Fruit fly (Drosophila melanogaster): ENCODE measurements around the gene CG17260.

CG17260 gene

DNA sequence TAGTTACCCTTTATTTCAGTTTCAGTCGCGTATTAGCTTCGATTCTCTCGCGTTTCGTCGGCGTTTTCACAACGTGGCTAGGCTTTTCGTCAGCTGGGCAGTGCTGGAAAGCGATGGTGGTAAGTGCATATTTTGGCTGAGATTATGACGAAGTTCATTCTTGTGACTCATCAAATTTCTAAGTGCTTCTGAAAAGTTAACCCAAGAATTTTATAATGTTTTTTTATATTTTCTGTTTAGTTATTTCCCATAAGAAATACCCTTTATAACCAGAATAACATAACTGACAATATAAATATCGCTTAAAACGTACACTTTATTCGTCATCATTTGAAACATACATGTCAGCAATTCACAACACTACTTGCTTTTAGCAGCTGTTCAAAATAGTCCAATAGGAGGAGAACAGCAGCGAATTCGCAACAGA lies at the start of gene CG17260, which contains the start of gene SerRS (continued):
- TF ChIP-seq Kr (GFP tag; optimal IDR thresholded peaks at IDR 0.05) (no peak), al (GFP tag; IDR thresholded peaks at IDR 0.05) (peak; percentile 95), Sox102F (GFP tag; optimal IDR thresholded peaks at IDR 0.05) (peak; percentile 93), CG9437 (GFP tag; optimal IDR thresholded peaks at IDR 0.05) (peak; percentile 87), CG13287 (GFP tag; IDR thresholded peaks at IDR 0.05; ENCODE audit: partially characterized antibody) (peak; percentile 64), CG17361 (GFP tag; IDR thresholded peaks at IDR 0.05) (peak; percentile 96), CG4820 (GFP tag; optimal IDR thresholded peaks at IDR 0.05) (peak; percentile 88), ato (GFP tag; IDR thresholded peaks at IDR 0.05; ENCODE audit: partially characterized antibody) (no peak), tll (GFP tag; optimal IDR thresholded peaks at IDR 0.05) (peak; percentile 34 to 49), CG14441 (GFP tag; IDR thresholded peaks at IDR 0.05) (peak; percentile 93), CG11560 (tag; IDR thresholded peaks at IDR 0.05) (peak; percentile 86), Chrac-16 (GFP tag; optimal IDR thresholded peaks at IDR 0.05) (peak; percentile 94), fd3F (GFP tag; optimal IDR thresholded peaks at IDR 0.05) (peak; percentile 92), onecut (GFP tag; IDR thresholded peaks at IDR 0.05) (peak; percentile 67), Fer3 (tag; optimal IDR thresholded peaks at IDR 0.05) (peak; percentile 95), Oaz (GFP tag; IDR thresholded peaks at IDR 0.05) (peak; percentile 75), cg (GFP tag; optimal IDR thresholded peaks at IDR 0.05) (no peak), CG8281 (tag; optimal IDR thresholded peaks at IDR 0.05) (peak; percentile 70), crol (GFP tag; IDR thresholded peaks at IDR 0.05) (no peak; the same call in 1 of the 2 replicates), ftz-f1 (GFP tag; optimal IDR thresholded peaks at IDR 0.05) (peak; percentile 66), klu (GFP tag; IDR thresholded peaks at IDR 0.05) (peak; percentile 94), CG10959 (GFP tag; IDR thresholded peaks at IDR 0.05) (peak; percentile 43), CG9609 (GFP tag; optimal IDR thresholded peaks at IDR 0.05) (peak; percentile 85), slbo (GFP tag; IDR thresholded peaks at IDR 0.05) (peak; percentile 97), repo (GFP tag; optimal IDR thresholded peaks at IDR 0.05) (peak; percentile 68), fu2 (GFP tag; optimal IDR thresholded peaks at IDR 0.05) (peak; percentile 92), unc-4 (GFP tag; IDR thresholded peaks at IDR 0.05; ENCODE audit: partially characterized antibody) (peak; percentile 56), CG4707 (GFP tag; optimal IDR thresholded peaks at IDR 0.05) (no peak), CG2678 (tag; optimal IDR thresholded peaks at IDR 0.05) (peak; percentile 94), Max (GFP tag; optimal IDR thresholded peaks at IDR 0.05) (peak; percentile 97), CG10979 (tag; optimal IDR thresholded peaks at IDR 0.05) (peak; percentile 87), Xbp1 (GFP tag; optimal IDR thresholded peaks at IDR 0.05) (peak; percentile 96), Ada2b (GFP tag; IDR thresholded peaks at IDR 0.05) (peak; percentile 91), grn (GFP tag; optimal IDR thresholded peaks at IDR 0.05) (peak; percentile 61), ssp (GFP tag; IDR thresholded peaks at IDR 0.05) (peak; percentile 90), B-H1 (GFP tag; IDR thresholded peaks at IDR 0.05) (peak; percentile 88), CG6854 (GFP tag; optimal IDR thresholded peaks at IDR 0.05) (peak; percentile 52), trh (GFP tag; optimal IDR thresholded peaks at IDR 0.05) (peak; percentile 67), Ptx1 (GFP tag; IDR thresholded peaks at IDR 0.05) (peak; percentile 97), CG12071 (GFP tag; optimal IDR thresholded peaks at IDR 0.05) (peak; percentile 43), wek (GFP tag; optimal IDR thresholded peaks at IDR 0.05) (no peak), chif (GFP tag; optimal IDR thresholded peaks at IDR 0.05) (peak; percentile 89 to 94), CG6791 (GFP tag; IDR thresholded peaks at IDR 0.05; ENCODE audit: partially characterized antibody) (no peak), disco-r (GFP tag; optimal IDR thresholded peaks at IDR 0.05) (peak; percentile 85), z (GFP tag; IDR thresholded peaks at IDR 0.05) (no peak), CG9932 (GFP tag; IDR thresholded peaks at IDR 0.05) (peak; percentile 98), CG17186 (GFP tag; optimal IDR thresholded peaks at IDR 0.05) (peak; percentile 74), CG31365 (tag; optimal IDR thresholded peaks at IDR 0.05) (no peak), CG31388 (GFP tag; optimal IDR thresholded peaks at IDR 0.05) (peak; percentile 80), CG3407 (GFP tag; optimal IDR thresholded peaks at IDR 0.05) (peak; percentile 84), pita (GFP tag; optimal IDR thresholded peaks at IDR 0.05) (no peak)

Measured in whole organism, embryonic.